Worm (Caenorhabditis elegans) whole organism, L1 larva: ENCODE results near the gene fis-1.

Source experiments
- aly-2 ChIP-seq: fragments of 150-350 bp; optimal IDR thresholded peaks from 2 replicates; lab custom pipeline; 2014; ENCODE audit warnings: missing biosample characterization, missing genetic modification characterization
- ama-1 ChIP-seq: fragments of 150-350 bp; optimal IDR thresholded peaks from 2 replicates; lab custom pipeline; 2014
- elt-2 ChIP-seq: sonication (generic microtip); optimal IDR thresholded peaks from 2 replicates; lab custom pipeline; 2016; ENCODE audit warnings: missing genetic modification characterization, mild to moderate bottlenecking, inconsistent platforms, missing compliant biosample characterization, missing genetic modification reagents
- lin-13 ChIP-seq: fragments of 150-350 bp; optimal IDR thresholded peaks from 2 replicates; lab custom pipeline; 2014; ENCODE audit warnings: missing biosample characterization, missing genetic modification reagents, missing genetic modification characterization
- lsy-2 ChIP-seq, 2 experiments: fragments of 150-350 bp; optimal IDR thresholded peaks; 2 replicates each; lab custom pipeline; 2014; ENCODE audit warnings: missing biosample characterization in 2 of 2, missing genetic modification characterization in 2 of 2
- mdl-1 ChIP-seq, 2 experiments: fragments of 150-350 bp; optimal IDR thresholded peaks; 2 replicates each; lab custom pipeline; 2014 to 2017; ENCODE audit warnings: missing biosample characterization in 2 of 2, missing genetic modification characterization in 2 of 2, inconsistent platforms in 1 of 2
- nhr-71 ChIP-seq: sonication (generic microtip); optimal IDR thresholded peaks from 2 replicates; lab custom pipeline; 2016; ENCODE audit warnings: mild to moderate bottlenecking, missing genetic modification characterization, moderate library complexity, missing compliant biosample characterization
- pqm-1 ChIP-seq: sonication (generic microtip); optimal IDR thresholded peaks from 3 replicates; lab custom pipeline; 2017; ENCODE audit warnings: missing biosample characterization, missing genetic modification characterization
- rnt-1 ChIP-seq: sonication (generic microtip); optimal IDR thresholded peaks from 2 replicates; lab custom pipeline; 2016; ENCODE audit warnings: mild to moderate bottlenecking, missing genetic modification characterization, moderate library complexity, missing compliant biosample characterization
- skn-1 ChIP-seq: fragments of 150-350 bp; optimal IDR thresholded peaks from 2 replicates; lab custom pipeline; 2014; ENCODE audit warnings: missing biosample characterization, missing genetic modification characterization
- tbx-2 ChIP-seq: sonication (generic microtip); optimal IDR thresholded peaks from 2 replicates; lab custom pipeline; 2016; ENCODE audit warnings: missing genetic modification characterization, missing compliant biosample characterization
- unc-130 ChIP-seq: fragments of 150-350 bp; optimal IDR thresholded peaks from 2 replicates; lab custom pipeline; 2017; ENCODE audit warnings: missing biosample characterization, missing genetic modification characterization, inconsistent platforms
- unc-86 ChIP-seq: sonication (generic microtip); optimal IDR thresholded peaks from 2 replicates; lab custom pipeline; 2016; ENCODE audit warnings: missing genetic modification characterization, missing compliant biosample characterization

ce11 chrII:6768014-6768413, 13.0 kb downstream of the fis-1 start, which contains the start of gene F41G3.18:
- TF ChIP-seq lsy-2 (tag; optimal IDR thresholded peaks at IDR 0.05; lab: Kevin White, UChicago) (no peak), tbx-2 (tag; lab: Kevin White, UChicago) (no peak), unc-130 (tag; lab: Kevin White, UChicago) (no peak), lin-13 (GFP tag; lab: Kevin White, UChicago) (no peak), nhr-71 (tag; lab: Kevin White, UChicago) (no peak), aly-2 (tag; lab: Kevin White, UChicago) (no peak), unc-86 (tag; lab: Kevin White, UChicago) (no peak), mdl-1 (tag; optimal IDR thresholded peaks at IDR 0.05; lab: Kevin White, UChicago) (no peak), skn-1 (no peak), pqm-1 (tag; lab: Kevin White, UChicago) (no peak), rnt-1 (tag; lab: Kevin White, UChicago) (no peak), elt-2 (tag; lab: Kevin White, UChicago) (no peak), ama-1 (lab: Kevin White, UChicago) (no peak)
